In the genomic region with DNA sequence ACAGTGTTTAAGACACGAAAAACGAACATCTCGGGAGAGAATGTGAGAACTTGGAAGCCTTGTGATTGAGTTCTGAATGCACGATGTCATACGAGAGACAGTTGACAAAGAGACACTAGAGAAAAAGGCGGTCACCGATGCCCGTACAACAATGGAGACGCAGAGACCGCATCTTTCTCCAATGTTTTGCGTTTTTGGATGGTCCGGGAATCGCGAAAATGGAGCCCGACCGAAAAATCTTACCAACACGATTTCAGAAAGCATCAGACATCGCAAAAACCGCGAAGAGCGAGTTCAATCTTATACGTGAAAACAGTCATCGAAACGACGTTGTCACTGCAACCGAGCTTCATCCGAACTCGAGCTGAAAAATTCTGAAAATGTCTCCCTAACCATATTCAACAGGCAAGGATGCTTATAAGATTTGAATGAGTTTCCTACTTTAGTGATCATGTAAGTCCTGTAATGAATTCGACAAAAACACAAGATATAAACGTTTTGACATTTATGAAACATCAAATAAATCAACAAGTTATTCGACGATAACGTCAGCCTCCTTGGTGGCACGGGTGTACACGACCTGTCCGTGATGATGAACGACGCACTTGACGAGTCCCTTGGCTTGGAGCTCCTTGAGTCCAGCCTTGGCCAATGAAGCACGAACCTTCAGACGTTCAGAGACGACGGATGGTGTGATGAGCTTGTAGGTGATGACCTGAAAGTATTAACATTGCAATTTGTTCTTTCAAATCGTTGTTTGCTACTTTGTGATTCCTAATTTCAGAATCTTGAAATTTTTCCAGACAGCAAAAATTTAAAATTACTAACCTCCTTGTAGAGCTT, we compare ENCODE assay signal across 1 worm cellular context.
TF ChIP-seq lines count a peak whose summit lies in the region.

Gene inx-7 (minus strand): TSS at position 37 of the 843 bp plus-strand sequence.

TF ChIP-seq in whole organism, young adult, 124 proteins besides CTCF, POLR2A, EP300 and RAD21 (continued from another document):
- TF ChIP-seq attf-6 (GFP tag; IDR thresholded peaks at IDR 0.05; lab: Robert Waterston, UW) (peak; percentile 89), nfyb-1 (GFP tag; IDR thresholded peaks at IDR 0.05; lab: Robert Waterston, UW) (peak; percentile 60; the same call in 1 of the 2 replicates), hsf-1 (GFP tag; IDR thresholded peaks at IDR 0.05; lab: Robert Waterston, UW) (peak; percentile 76; the same call in 1 of the 2 replicates), ceh-58 (GFP tag; IDR thresholded peaks at IDR 0.05; lab: Robert Waterston, UW) (no peak), ztf-22 (GFP tag; optimal IDR thresholded peaks at IDR 0.05; lab: Kevin White, UChicago) (no peak), F49E8.2 (tag; optimal IDR thresholded peaks at IDR 0.05; lab: Kevin White, UChicago; ENCODE audit: insufficient read depth) (peak; percentile 91), snpc-4 (GFP tag; optimal IDR thresholded peaks at IDR 0.05; lab: Kevin White, UChicago) (peak; percentile 79), snpc-4 (tag; optimal IDR thresholded peaks at IDR 0.05; lab: Kevin White, UChicago) (peak in 3 of 4 experiments; percentile 6 to 91 (median 61)), hlh-26 (GFP tag; conservative IDR thresholded peaks at IDR 0.05; lab: Robert Waterston, UW) (no peak), rpc-1 (optimal IDR thresholded peaks at IDR 0.05; lab: Kevin White, UChicago) (no peak), rpc-1 (tag; optimal IDR thresholded peaks at IDR 0.05; lab: Kevin White, UChicago) (no peak), lin-40 (tag; optimal IDR thresholded peaks at IDR 0.05; lab: Kevin White, UChicago) (no peak), die-1 (tag; optimal IDR thresholded peaks at IDR 0.05; lab: Kevin White, UChicago) (peak; percentile 41), Y53F4B.3 (GFP tag; IDR thresholded peaks at IDR 0.05; lab: Robert Waterston, UW) (no peak)
